Worm (Caenorhabditis elegans): ENCODE data around the gene oac-39.

DNA sequence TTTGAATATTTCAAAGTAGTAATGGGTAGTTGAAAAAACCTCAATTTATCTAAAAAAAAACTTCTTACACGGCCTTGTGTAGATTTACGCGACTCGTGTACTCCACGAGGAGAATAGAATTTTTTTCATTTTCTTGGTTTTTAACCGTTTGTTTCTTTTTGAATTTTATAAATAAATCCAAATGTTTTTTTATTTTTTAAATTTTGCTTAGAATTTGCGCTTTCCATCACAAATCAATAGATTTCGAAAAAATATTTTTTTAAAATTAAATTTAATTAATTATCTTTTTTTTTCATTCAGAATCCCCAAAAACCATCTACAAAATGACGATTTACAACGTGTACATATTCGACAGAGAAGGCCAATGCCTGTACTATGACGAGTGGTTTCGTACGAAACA, 50.3 kb downstream of the oac-39 start, which contains the start of gene trpp-1:
- no peak for TF ChIP-seq Y53G8AR.9 (GFP tag; conservative IDR thresholded peaks at IDR 0.05)
- no peak for TF ChIP-seq F33H1.4 (GFP tag; IDR thresholded peaks at IDR 0.05)
- TF ChIP-seq T26A5.8 (tag; optimal IDR thresholded peaks at IDR 0.05) = no peak
- no peak for TF ChIP-seq ztf-6 (GFP tag; IDR thresholded peaks at IDR 0.05)
- TF ChIP-seq gei-17 (GFP tag; optimal IDR thresholded peaks at IDR 0.05) = no peak
- TF ChIP-seq nfya-2 (GFP tag; IDR thresholded peaks at IDR 0.05) = no peak
- no peak for TF ChIP-seq hrde-1 (tag; optimal IDR thresholded peaks at IDR 0.05; ENCODE audit: borderline replicate concordance)
- no peak for TF ChIP-seq snpc-4 (GFP tag; optimal IDR thresholded peaks at IDR 0.05)
- no peak for TF ChIP-seq snpc-4 (tag; optimal IDR thresholded peaks at IDR 0.05)
- no peak for TF ChIP-seq repo-1 (tag; optimal IDR thresholded peaks at IDR 0.05)
